Worm (Caenorhabditis elegans) whole organism, mixed stage, embryonic: Measurements from ENCODE around the gene sma-6.

ENCODE experiments used
- mep-1 ChIP-seq: fragments of 150-350 bp; optimal IDR thresholded peaks from 2 replicates; lab custom pipeline; 2017; ENCODE audit warnings: missing biosample characterization, missing genetic modification reagents, missing genetic modification characterization, inconsistent platforms
- sptf-1 ChIP-seq: sonication (generic microtip); optimal IDR thresholded peaks from 2 replicates; lab custom pipeline; 2017; ENCODE audit warnings: mild to moderate bottlenecking, missing genetic modification characterization, moderate library complexity, missing compliant biosample characterization
- unc-39 ChIP-seq: fragments of 150-350 bp; optimal IDR thresholded peaks from 2 replicates; lab custom pipeline; 2014; ENCODE audit warnings: missing biosample characterization, missing genetic modification characterization

DNA sequence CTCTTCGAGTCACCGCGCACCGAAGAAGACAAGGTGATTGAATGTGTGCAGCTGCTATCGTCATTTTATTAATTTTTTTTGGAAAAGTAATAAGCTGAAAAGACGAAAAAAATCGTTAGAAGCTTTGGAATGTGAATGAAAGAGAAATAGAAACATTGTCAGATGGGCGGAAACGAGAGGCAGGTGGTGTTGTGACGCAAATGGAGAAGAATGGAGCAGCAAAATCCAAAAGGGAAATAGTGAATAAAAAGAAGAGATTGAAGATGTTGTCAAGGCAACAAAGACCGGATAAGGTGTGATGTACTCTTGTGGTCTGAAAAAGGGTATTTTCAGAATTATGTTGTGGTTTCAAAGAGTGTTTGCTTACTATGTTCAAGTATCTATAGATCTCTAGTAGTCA lies 18.2 kb downstream of the sma-6 start:
- TF ChIP-seq mep-1 (tag; lab: Kevin White, UChicago) (no peak), unc-39 (tag; lab: Kevin White, UChicago) (no peak), sptf-1 (tag; lab: Kevin White, UChicago) (no peak)
